Worm (Caenorhabditis elegans): ENCODE results near the gene gst-17.

ce11 chrII:13627001-13627400 is 3.6 kb downstream of the gst-17 start, which contains the start of gene gst-19:
- TF ChIP-seq him-1 (tag; optimal IDR thresholded peaks at IDR 0.05) (no peak), B0019.2 (GFP tag; conservative IDR thresholded peaks at IDR 0.05) (no peak), ama-1 (optimal IDR thresholded peaks at IDR 0.05) (no peak), ama-1 (GFP tag; optimal IDR thresholded peaks at IDR 0.05) (no peak), nfya-2 (GFP tag; IDR thresholded peaks at IDR 0.05) (no peak), rec-8 (tag; optimal IDR thresholded peaks at IDR 0.05) (no peak)
